Worm (Caenorhabditis elegans) whole organism, young adult: ENCODE data around the gene Y48C3A.5.
A peak's percentile ranks its signal among the peaks of the same experiment; 100 is the strongest.

Experiments
- B0019.2 ChIP-seq: fragments of 200-800 bp; sonication (Bioruptor generic); conservative IDR thresholded peaks from 2 replicates; pipeline ENCODE4 v1.3.6; 2022; ENCODE audit warnings: missing genetic modification reagents, missing genetic modification characterization, missing compliant biosample characterization
- B0336.3 ChIP-seq: fragments of 200-800 bp; sonication (Bioruptor generic); IDR thresholded peaks from 2 replicates; pipeline ENCODE4 v1.3.6; 2022; ENCODE audit warnings: missing genetic modification characterization, missing compliant biosample characterization
- C06A6.2 ChIP-seq: fragments of 200-800 bp; sonication (Bioruptor generic); conservative IDR thresholded peaks from 2 replicates; pipeline ENCODE4 v1.3.6; 2022; ENCODE audit warnings: missing genetic modification characterization, missing compliant biosample characterization
- D2030.7 ChIP-seq: fragments of 200-800 bp; sonication (Bioruptor generic); IDR thresholded peaks from 2 replicates; pipeline ENCODE4 v1.3.6; 2022; ENCODE audit warnings: missing genetic modification reagents, missing genetic modification characterization, missing compliant biosample characterization
- F23B12.7 ChIP-seq: sonication (generic microtip); optimal IDR thresholded peaks from 2 replicates; lab custom pipeline; 2017; ENCODE audit warnings: missing genetic modification characterization, mild to moderate bottlenecking, missing compliant biosample characterization, antibody characterized with exemption, moderate library complexity; ENCODE audit not compliant: insufficient read depth
- F39B2.1 ChIP-seq: fragments of 200-800 bp; sonication (Bioruptor generic); IDR thresholded peaks from 2 replicates; pipeline ENCODE4 v1.3.6; 2022; ENCODE audit warnings: missing genetic modification reagents, missing genetic modification characterization, missing compliant biosample characterization
- F49E8.2 ChIP-seq: sonication (generic microtip); optimal IDR thresholded peaks from 3 replicates; lab custom pipeline; 2017; ENCODE audit warnings: missing genetic modification characterization, mild to moderate bottlenecking, missing compliant biosample characterization, antibody characterized with exemption, moderate library complexity; ENCODE audit not compliant: insufficient read depth
- F52B5.7 ChIP-seq: sonication (generic microtip); optimal IDR thresholded peaks from 2 replicates; lab custom pipeline; 2016; ENCODE audit warnings: mild to moderate bottlenecking, missing genetic modification characterization, missing compliant biosample characterization
- F55B11.4 ChIP-seq: sonication (generic microtip); optimal IDR thresholded peaks from 2 replicates; lab custom pipeline; 2016; ENCODE audit warnings: missing compliant biosample characterization, missing genetic modification characterization, borderline replicate concordance; ENCODE audit not compliant: insufficient read depth
- F57A8.1 ChIP-seq: fragments of 200-800 bp; sonication (Bioruptor generic); optimal IDR thresholded peaks from 2 replicates; lab custom pipeline; 2018; ENCODE audit warnings: mild to moderate bottlenecking, missing genetic modification characterization, moderate library complexity, missing compliant biosample characterization
- F57C9.4 ChIP-seq: sonication (generic microtip); optimal IDR thresholded peaks from 2 replicates; lab custom pipeline; 2017; ENCODE audit warnings: mild to moderate bottlenecking, missing genetic modification characterization, missing compliant biosample characterization
- K11D2.4 ChIP-seq: fragments of 200-800 bp; sonication (Bioruptor generic); IDR thresholded peaks from 2 replicates; pipeline ENCODE4 v1.3.6; 2022; ENCODE audit warnings: missing genetic modification reagents, missing genetic modification characterization, missing compliant biosample characterization
- T26A5.8 ChIP-seq: sonication (generic microtip); optimal IDR thresholded peaks from 2 replicates; lab custom pipeline; 2016; ENCODE audit warnings: missing genetic modification characterization, missing compliant biosample characterization
- atf-7 ChIP-seq: sonication (generic microtip); optimal IDR thresholded peaks from 2 replicates; lab custom pipeline; 2017; ENCODE audit warnings: mild to moderate bottlenecking, missing genetic modification characterization, missing compliant biosample characterization
- attf-5 ChIP-seq: fragments of 200-800 bp; sonication (Bioruptor generic); optimal IDR thresholded peaks from 2 replicates; lab custom pipeline; 2018; ENCODE audit warnings: mild to moderate bottlenecking, missing genetic modification characterization, missing compliant biosample characterization
- bed-2 ChIP-seq: fragments of 200-800 bp; sonication (Bioruptor generic); IDR thresholded peaks from 2 replicates; pipeline ENCODE4 v1.3.6; 2022; ENCODE audit warnings: missing genetic modification reagents, missing genetic modification characterization, missing compliant biosample characterization
- cebp-1 ChIP-seq, 2 experiments: fragments of 200-800 bp in 1 of 2; sonication (Bioruptor generic) in 1 of 2; sonication (generic microtip) in 1 of 2; IDR thresholded peaks in 1 of 2; optimal IDR thresholded peaks in 1 of 2; 2 replicates each; pipeline versions ENCODE4 v1.3.6 to Lab custom; 2017 to 2022; ENCODE audit warnings: missing compliant biosample characterization in 2 of 2, missing genetic modification characterization in 2 of 2, mild to moderate bottlenecking in 1 of 2, missing genetic modification reagents in 1 of 2, moderate library complexity in 1 of 2
- ceh-27 ChIP-seq: fragments of 200-800 bp; sonication (Bioruptor generic); optimal IDR thresholded peaks from 2 replicates; lab custom pipeline; 2018; ENCODE audit warnings: mild to moderate bottlenecking, missing genetic modification characterization, moderate library complexity, missing compliant biosample characterization
- ceh-91 ChIP-seq: fragments of 200-800 bp; sonication (Bioruptor generic); IDR thresholded peaks from 2 replicates; pipeline ENCODE4 v1.3.6; 2022; ENCODE audit warnings: missing genetic modification reagents, missing genetic modification characterization, missing compliant biosample characterization
- dpl-1 ChIP-seq: fragments of 150-350 bp; optimal IDR thresholded peaks from 2 replicates; lab custom pipeline; 2014; ENCODE audit warnings: missing biosample characterization, missing genetic modification reagents, missing genetic modification characterization
- ets-4 ChIP-seq: fragments of 200-800 bp; sonication (Bioruptor generic); optimal IDR thresholded peaks from 2 replicates; lab custom pipeline; 2018; ENCODE audit warnings: mild to moderate bottlenecking, missing genetic modification characterization, missing compliant biosample characterization
- him-1 ChIP-seq: sonication (generic microtip); optimal IDR thresholded peaks from 2 replicates; lab custom pipeline; 2016; ENCODE audit warnings: missing genotype, missing genetic modification reagents, missing genetic modification characterization, missing compliant biosample characterization
- hmg-1.2 ChIP-seq: fragments of 200-800 bp; sonication (Bioruptor generic); IDR thresholded peaks from 2 replicates; pipeline ENCODE4 v1.3.6; 2022; ENCODE audit warnings: missing genetic modification reagents, missing genetic modification characterization, missing compliant biosample characterization
- hmg-20 ChIP-seq: fragments of 200-800 bp; sonication (Bioruptor generic); IDR thresholded peaks from 2 replicates; pipeline ENCODE4 v1.3.6; 2022; ENCODE audit warnings: missing genetic modification reagents, missing genetic modification characterization, missing compliant biosample characterization
- hrde-1 ChIP-seq: sonication (generic microtip); optimal IDR thresholded peaks from 2 replicates; lab custom pipeline; 2016; ENCODE audit warnings: missing genetic modification characterization, mild to moderate bottlenecking, missing compliant biosample characterization, moderate library complexity, missing genotype, missing genetic modification reagents, borderline replicate concordance
- lag-1 ChIP-seq: fragments of 200-800 bp; sonication (Bioruptor generic); IDR thresholded peaks from 2 replicates; pipeline ENCODE4 v1.3.6; 2022; ENCODE audit warnings: missing genetic modification reagents, missing genetic modification characterization, missing compliant biosample characterization
- let-607 ChIP-seq, 2 experiments: fragments of 200-800 bp in 1 of 2; sonication (Bioruptor generic) in 1 of 2; sonication (generic microtip) in 1 of 2; optimal IDR thresholded peaks; 2 replicates each; lab custom pipeline; 2016 to 2018; ENCODE audit warnings: mild to moderate bottlenecking in 2 of 2, missing compliant biosample characterization in 2 of 2, missing genetic modification characterization in 2 of 2, moderate library complexity in 2 of 2, missing genotype in 1 of 2
- lin-40 ChIP-seq: sonication (generic microtip); optimal IDR thresholded peaks from 2 replicates; lab custom pipeline; 2016; ENCODE audit warnings: missing genetic modification characterization, mild to moderate bottlenecking, missing compliant biosample characterization, missing genotype, missing genetic modification reagents
- lsy-27 ChIP-seq: sonication (generic microtip); optimal IDR thresholded peaks from 2 replicates; lab custom pipeline; 2017; ENCODE audit warnings: missing genetic modification characterization, mild to moderate bottlenecking, missing compliant biosample characterization, antibody characterized with exemption, missing genotype, borderline replicate concordance; ENCODE audit not compliant: insufficient read depth
- madf-3 ChIP-seq: fragments of 200-800 bp; sonication (Bioruptor generic); IDR thresholded peaks from 2 replicates; pipeline ENCODE4 v1.3.6; 2022; ENCODE audit warnings: missing genetic modification reagents, missing genetic modification characterization, missing compliant biosample characterization
- mcd-1 ChIP-seq: fragments of 200-800 bp; sonication (Bioruptor generic); IDR thresholded peaks from 2 replicates; pipeline ENCODE4 v1.3.6; 2022; ENCODE audit warnings: missing genetic modification reagents, missing genetic modification characterization, missing compliant biosample characterization
- nfya-1 ChIP-seq: sonication (generic microtip); optimal IDR thresholded peaks from 2 replicates; lab custom pipeline; 2017; ENCODE audit warnings: antibody characterized with exemption, missing compliant biosample characterization, missing genetic modification characterization, borderline replicate concordance; ENCODE audit not compliant: insufficient read depth
- nfya-2 ChIP-seq: fragments of 200-800 bp; sonication (Bioruptor generic); IDR thresholded peaks from 2 replicates; pipeline ENCODE4 v1.3.6; 2022; ENCODE audit warnings: missing genetic modification reagents, missing genetic modification characterization, missing compliant biosample characterization
- nhr-27 ChIP-seq: fragments of 200-800 bp; sonication (Bioruptor generic); optimal IDR thresholded peaks from 2 replicates; lab custom pipeline; 2018; ENCODE audit warnings: mild to moderate bottlenecking, missing genetic modification characterization, moderate library complexity, missing compliant biosample characterization
- nhr-80 ChIP-seq: sonication (generic microtip); optimal IDR thresholded peaks from 2 replicates; lab custom pipeline; 2016; ENCODE audit warnings: missing genetic modification characterization, missing compliant biosample characterization
- nhr-90 ChIP-seq: sonication (generic microtip); optimal IDR thresholded peaks from 2 replicates; lab custom pipeline; 2016; ENCODE audit warnings: missing genotype, mild to moderate bottlenecking, missing genetic modification characterization, missing compliant biosample characterization
- rec-8 ChIP-seq, 2 experiments: sonication (generic microtip); optimal IDR thresholded peaks; 2 replicates each; lab custom pipeline; 2016; ENCODE audit warnings: mild to moderate bottlenecking in 2 of 2, missing genetic modification characterization in 2 of 2, missing genetic modification reagents in 2 of 2, missing genotype in 2 of 2, missing biosample characterization in 1 of 2, missing compliant biosample characterization in 1 of 2, moderate library complexity in 1 of 2
- repo-1 ChIP-seq: sonication (generic microtip); optimal IDR thresholded peaks from 2 replicates; lab custom pipeline; 2017; ENCODE audit warnings: mild to moderate bottlenecking, missing genetic modification characterization, missing compliant biosample characterization
- sea-2 ChIP-seq: fragments of 200-800 bp; sonication (Bioruptor generic); IDR thresholded peaks from 2 replicates; pipeline ENCODE4 v1.3.6; 2022; ENCODE audit warnings: missing genetic modification characterization, missing compliant biosample characterization
- snpc-4 ChIP-seq, 5 experiments: fragments of 150-350 bp in 1 of 5; sonication (generic microtip) in 4 of 5; optimal IDR thresholded peaks; 2 replicates each; lab custom pipeline; 2014 to 2018; ENCODE audit warnings: missing genetic modification characterization in 5 of 5, missing biosample characterization in 3 of 5, antibody characterized with exemption in 2 of 5, mild to moderate bottlenecking in 2 of 5, missing compliant biosample characterization in 2 of 5, missing genotype in 2 of 5, moderate library complexity in 2 of 5, missing genetic modification reagents in 1 of 5
- tbp1 ChIP-seq: fragments of 200-800 bp; sonication (Bioruptor generic); optimal IDR thresholded peaks from 2 replicates; lab custom pipeline; 2018; ENCODE audit warnings: mild to moderate bottlenecking, missing genetic modification characterization, missing compliant biosample characterization
- tlf-1 ChIP-seq: fragments of 200-800 bp; sonication (Bioruptor generic); optimal IDR thresholded peaks from 2 replicates; lab custom pipeline; 2018; ENCODE audit warnings: mild to moderate bottlenecking, missing genetic modification characterization, missing compliant biosample characterization
- ztf-22 ChIP-seq: fragments of 200-800 bp; sonication (Bioruptor generic); optimal IDR thresholded peaks from 2 replicates; lab custom pipeline; 2018; ENCODE audit warnings: mild to moderate bottlenecking, missing genetic modification characterization, moderate library complexity, missing compliant biosample characterization

Gene Y48C3A.5

DNA sequence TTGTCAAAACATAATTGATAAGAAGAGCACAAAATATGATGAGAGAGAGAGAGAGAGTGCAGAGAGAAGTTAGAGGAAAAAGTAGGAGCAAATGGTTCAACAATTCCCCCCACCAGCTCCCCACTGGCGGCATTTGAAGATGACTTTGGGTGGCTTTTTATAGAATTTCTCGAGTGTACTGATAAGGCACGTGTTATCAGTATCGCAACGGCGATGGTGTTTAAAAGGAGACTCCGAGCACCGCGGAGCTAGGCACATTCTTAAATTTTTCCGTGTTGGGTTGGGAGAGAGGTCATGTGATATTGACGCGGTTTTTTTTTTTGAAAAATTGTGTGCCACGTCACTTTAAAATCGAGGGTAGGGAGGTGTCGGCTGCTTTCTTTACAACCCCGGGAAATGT, 27.7 kb downstream of the Y48C3A.5 start:
- TF ChIP-seq tbp1 (peak; percentile 43), tlf-1 (no peak), ets-4 (no peak), F52B5.7 (no peak), lin-40 (tag; lab: Kevin White, UChicago) (peak; percentile 37), ceh-91 (GFP tag; lab: Robert Waterston, UW) (no peak), atf-7 (tag; lab: Kevin White, UChicago) (peak; percentile 68), F49E8.2 (tag; lab: Kevin White, UChicago) (no peak), B0336.3 (GFP tag; lab: Robert Waterston, UW) (peak; percentile 32; the same call in 1 of the 2 replicates), B0019.2 (GFP tag; lab: Robert Waterston, UW) (no peak), rec-8 (tag; optimal IDR thresholded peaks at IDR 0.05; lab: Kevin White, UChicago) (no peak), mcd-1 (0 out of 2 replicates have a peak, but pooled peaks have one; percentile 21), nfya-1 (tag; lab: Kevin White, UChicago) (no peak), F39B2.1 (GFP tag; lab: Robert Waterston, UW) (no peak), F23B12.7 (tag; lab: Kevin White, UChicago) (peak; percentile 7), dpl-1 (GFP tag; lab: Kevin White, UChicago) (no peak), nhr-90 (peak; percentile 45), K11D2.4 (GFP tag; lab: Robert Waterston, UW) (no peak), attf-5 (GFP tag; lab: Kevin White, UChicago) (peak; percentile 21), snpc-4 (GFP tag; optimal IDR thresholded peaks at IDR 0.05; lab: Kevin White, UChicago) (no peak), snpc-4 (tag; optimal IDR thresholded peaks at IDR 0.05; lab: Kevin White, UChicago) (peak; percentile 83 to 94 (median 88)), cebp-1 (GFP tag; IDR thresholded peaks at IDR 0.05; lab: Robert Waterston, UW) (no peak), cebp-1 (tag; optimal IDR thresholded peaks at IDR 0.05; lab: Kevin White, UChicago) (peak; percentile 30), let-607 (tag; optimal IDR thresholded peaks at IDR 0.05; lab: Kevin White, UChicago) (peak; percentile 25 to 85), T26A5.8 (no peak), F57A8.1 (GFP tag; lab: Kevin White, UChicago) (no peak), ztf-22 (GFP tag; lab: Kevin White, UChicago) (peak; percentile 99), hrde-1 (tag; lab: Kevin White, UChicago) (no peak), hmg-20 (GFP tag; lab: Robert Waterston, UW) (no peak), nhr-80 (tag; lab: Kevin White, UChicago) (peak; percentile 92), D2030.7 (GFP tag; lab: Robert Waterston, UW) (no peak), him-1 (no peak)

DNA sequence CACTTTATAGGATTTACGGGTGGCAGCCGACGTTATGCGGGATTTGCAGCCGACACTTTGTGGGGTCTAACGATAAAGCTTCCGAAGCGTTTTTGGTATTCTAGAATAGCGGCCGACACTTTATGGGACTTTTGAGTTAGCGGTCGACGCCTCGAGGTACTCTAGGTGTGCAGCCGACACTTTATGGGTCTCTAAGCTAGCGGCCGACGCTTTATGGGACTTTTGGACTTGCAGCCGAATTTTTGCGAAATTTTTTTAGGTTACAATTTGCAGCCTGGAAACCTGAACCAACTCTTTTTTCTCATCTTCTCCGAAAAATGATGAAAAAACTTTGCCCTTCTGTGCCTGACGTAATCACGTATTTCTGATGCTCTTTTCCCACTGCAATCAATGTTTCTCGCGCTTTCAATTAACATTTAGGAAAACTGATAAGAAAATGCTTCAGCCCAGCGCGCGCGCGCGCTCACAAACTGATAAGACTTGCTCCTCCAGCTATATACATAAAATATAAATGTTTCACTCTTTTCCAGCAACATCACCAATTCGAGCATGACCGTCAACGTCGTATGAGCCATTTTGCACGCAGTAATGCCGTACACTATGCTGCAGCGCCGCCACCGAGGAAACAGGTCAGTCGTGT, 28.4 kb downstream of the Y48C3A.5 start:
- no peak for TF ChIP-seq lsy-27 (tag; lab: Kevin White, UChicago)
- TF ChIP-seq F49E8.2 (tag; lab: Kevin White, UChicago) = no peak
- TF ChIP-seq F55B11.4 (tag; lab: Kevin White, UChicago) = no peak
- no peak for TF ChIP-seq hmg-1.2 (GFP tag; lab: Robert Waterston, UW)
- no peak for TF ChIP-seq sea-2 (GFP tag; lab: Robert Waterston, UW)
- TF ChIP-seq tbp1 = peak; percentile 10
- TF ChIP-seq madf-3 (GFP tag; lab: Robert Waterston, UW) = no peak
- no peak for TF ChIP-seq let-607 (tag; optimal IDR thresholded peaks at IDR 0.05; lab: Kevin White, UChicago)
- TF ChIP-seq nhr-80 (tag; lab: Kevin White, UChicago) = peak; percentile 90
- no peak for TF ChIP-seq cebp-1 (GFP tag; IDR thresholded peaks at IDR 0.05; lab: Robert Waterston, UW)
- TF ChIP-seq cebp-1 (tag; optimal IDR thresholded peaks at IDR 0.05; lab: Kevin White, UChicago) = peak; percentile 20
- no peak for TF ChIP-seq F57C9.4 (tag; lab: Kevin White, UChicago)
- no peak for TF ChIP-seq mcd-1
- no peak for TF ChIP-seq rec-8 (tag; optimal IDR thresholded peaks at IDR 0.05; lab: Kevin White, UChicago)
- no peak for TF ChIP-seq nfya-2
- TF ChIP-seq B0019.2 (GFP tag; lab: Robert Waterston, UW) = no peak
- TF ChIP-seq nhr-27 = no peak
- no peak for TF ChIP-seq lag-1
- TF ChIP-seq hmg-20 (GFP tag; lab: Robert Waterston, UW) = no peak
- TF ChIP-seq repo-1 (tag; lab: Kevin White, UChicago) = no peak
- TF ChIP-seq C06A6.2 (GFP tag; lab: Robert Waterston, UW) = no peak
- no peak for TF ChIP-seq bed-2 (GFP tag; lab: Robert Waterston, UW)
- TF ChIP-seq ceh-27 = no peak
